Worm (Caenorhabditis elegans): ENCODE measurements around the gene sec-3.

- TF ChIP-seq dao-5 (tag; optimal IDR thresholded peaks at IDR 0.05) (no peak), him-1 (tag; optimal IDR thresholded peaks at IDR 0.05) (no peak), W03F9.2 (tag; optimal IDR thresholded peaks at IDR 0.05) (no peak)
These were observed 12.4 kb downstream of the sec-3 start, which contains the start of gene F52E4.5 for ce11 chrX:3087245-3087644.
